Worm (Caenorhabditis elegans) whole organism, young adult: Measurements from ENCODE around the gene srx-42.

Experiments
- F39B2.1 ChIP-seq: fragments of 200-800 bp; sonication (Bioruptor generic); IDR thresholded peaks from 2 replicates; pipeline ENCODE4 v1.3.6; 2022; ENCODE audit warnings: missing genetic modification reagents, missing genetic modification characterization, missing compliant biosample characterization
- ets-4 ChIP-seq: fragments of 200-800 bp; sonication (Bioruptor generic); optimal IDR thresholded peaks from 2 replicates; lab custom pipeline; 2018; ENCODE audit warnings: mild to moderate bottlenecking, missing genetic modification characterization, missing compliant biosample characterization
- lag-1 ChIP-seq: fragments of 200-800 bp; sonication (Bioruptor generic); IDR thresholded peaks from 2 replicates; pipeline ENCODE4 v1.3.6; 2022; ENCODE audit warnings: missing genetic modification reagents, missing genetic modification characterization, missing compliant biosample characterization
- madf-8 ChIP-seq: fragments of 200-800 bp; sonication (Bioruptor generic); conservative IDR thresholded peaks from 2 replicates; pipeline ENCODE4 v1.3.6; 2022; ENCODE audit warnings: missing genetic modification reagents, missing genetic modification characterization, missing compliant biosample characterization
- nhr-120 ChIP-seq: fragments of 200-800 bp; sonication (Bioruptor generic); IDR thresholded peaks from 2 replicates; pipeline ENCODE4 v1.3.6; 2022; ENCODE audit warnings: missing genetic modification characterization, missing compliant biosample characterization
- nhr-179 ChIP-seq: sonication (generic microtip); optimal IDR thresholded peaks from 2 replicates; lab custom pipeline; 2016; ENCODE audit warnings: mild to moderate bottlenecking, missing genetic modification characterization, missing compliant biosample characterization
- pha-4 ChIP-seq: fragments of 150-350 bp; sonication (generic microtip); optimal IDR thresholded peaks from 2 replicates; lab custom pipeline; 2014; ENCODE audit warnings: missing biosample characterization, missing genetic modification reagents, missing genetic modification characterization
- sptf-2 ChIP-seq: fragments of 200-800 bp; sonication (Bioruptor generic); optimal IDR thresholded peaks from 2 replicates; lab custom pipeline; 2018; ENCODE audit warnings: mild to moderate bottlenecking, missing genetic modification characterization, missing compliant biosample characterization
- unc-62 ChIP-seq: fragments of 150-350 bp; optimal IDR thresholded peaks from 2 replicates; lab custom pipeline; 2014; ENCODE audit warnings: missing biosample characterization, missing genetic modification reagents, missing genetic modification characterization
- ztf-18 ChIP-seq: sonication (generic microtip); optimal IDR thresholded peaks from 2 replicates; lab custom pipeline; 2016; ENCODE audit warnings: missing genotype, mild to moderate bottlenecking, missing genetic modification characterization, missing compliant biosample characterization
- ztf-28 ChIP-seq: fragments of 200-800 bp; sonication (Bioruptor generic); IDR thresholded peaks from 2 replicates; pipeline ENCODE4 v1.3.6; 2022; ENCODE audit warnings: missing genetic modification reagents, missing genetic modification characterization, missing compliant biosample characterization

DNA sequence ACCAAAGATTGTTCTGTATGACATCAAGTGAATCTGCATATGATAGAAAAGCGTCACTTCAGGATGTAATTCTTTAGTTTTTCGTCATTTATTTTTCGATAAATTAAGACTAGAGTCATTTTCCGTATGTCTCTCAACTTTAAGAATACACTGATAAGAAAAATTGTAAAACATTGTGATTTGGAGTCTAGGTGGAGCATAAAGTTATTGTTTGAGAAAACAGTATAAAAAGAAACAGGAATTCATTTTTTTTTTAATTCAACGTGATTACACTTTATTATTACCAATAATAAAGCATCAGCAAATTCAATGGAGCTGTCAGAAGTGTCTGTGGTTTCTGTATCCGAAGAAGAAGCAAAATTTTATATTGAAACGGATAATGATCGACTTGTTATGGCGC is 28.2 kb downstream of the srx-42 start, which contains the start of gene R10D12.6:
- TF ChIP-seq ets-4 (GFP tag; lab: Kevin White, UChicago) (no peak), nhr-120 (GFP tag; lab: Robert Waterston, UW) (no peak), sptf-2 (GFP tag; lab: Kevin White, UChicago) (no peak), nhr-179 (tag; lab: Kevin White, UChicago) (no peak), lag-1 (GFP tag; lab: Robert Waterston, UW) (no peak), ztf-18 (tag; lab: Kevin White, UChicago) (no peak), unc-62 (GFP tag; lab: Kevin White, UChicago) (no peak), madf-8 (GFP tag; lab: Robert Waterston, UW) (no peak), pha-4 (tag; lab: Kevin White, UChicago) (no peak), F39B2.1 (GFP tag; lab: Robert Waterston, UW) (no peak), ztf-28 (no peak)
